Fruit fly (Drosophila melanogaster): Measurements from ENCODE around the gene CG10428.

CG10428 gene

DNA sequence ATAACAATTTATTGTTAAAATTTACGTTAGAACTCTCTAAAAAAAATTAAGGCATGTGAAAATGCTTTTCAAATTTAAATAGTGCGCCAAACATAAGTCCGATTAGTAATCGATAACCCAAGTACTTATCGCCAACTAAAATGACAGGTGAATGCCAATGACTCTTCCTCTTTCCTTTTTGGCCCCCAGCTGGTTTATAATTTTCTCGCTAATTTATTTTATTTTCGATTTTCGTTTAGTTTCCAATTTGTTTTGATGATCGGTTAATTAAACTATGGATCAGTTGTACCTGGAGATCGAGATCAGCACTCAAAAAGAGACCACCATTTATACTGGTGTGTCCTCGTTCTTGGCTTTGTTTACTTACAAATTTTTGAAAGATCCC, at the start of gene CG10428:
Gene CG10428, plus strand, starts transcription at position 161 of the 385 bp plus-strand sequence.
- TF ChIP-seq Sin3A (optimal IDR thresholded peaks at IDR 0.05), result no peak
- TF ChIP-seq Myc (optimal IDR thresholded peaks at IDR 0.05), result no peak
- TF ChIP-seq h (optimal IDR thresholded peaks at IDR 0.05), result no peak

DNA sequence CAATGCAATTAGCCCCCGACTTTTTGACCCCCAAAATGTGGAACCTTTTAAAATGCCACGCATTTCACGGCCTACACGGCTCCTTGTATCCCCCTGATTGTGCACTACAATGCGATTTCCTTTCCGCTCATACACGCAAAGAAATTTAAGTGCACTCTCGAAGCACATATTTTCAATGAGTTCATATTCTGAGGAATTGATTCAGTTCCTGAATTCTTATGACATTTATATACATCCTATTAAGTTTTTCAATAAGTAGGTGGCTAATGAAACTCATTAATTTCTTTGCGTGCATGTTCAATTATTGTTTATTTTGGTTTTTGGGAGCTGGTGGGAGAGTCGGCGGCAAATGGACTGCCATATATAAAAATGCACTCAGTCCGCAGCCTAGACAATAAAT, 49.4 kb upstream of the CG10428 start:
- TF ChIP-seq Sin3A (optimal IDR thresholded peaks at IDR 0.05), result no peak
- no peak for TF ChIP-seq h (optimal IDR thresholded peaks at IDR 0.05)
- no peak for TF ChIP-seq psq (optimal IDR thresholded peaks at IDR 0.05)
- no peak for TF ChIP-seq ttk (optimal IDR thresholded peaks at IDR 0.05)
- TF ChIP-seq Myc (optimal IDR thresholded peaks at IDR 0.05), result no peak
- no peak for TF ChIP-seq insv (optimal IDR thresholded peaks at IDR 0.05)

- TF ChIP-seq insv (optimal IDR thresholded peaks at IDR 0.05), result no peak
- TF ChIP-seq Sin3A (optimal IDR thresholded peaks at IDR 0.05), result no peak
- no peak for TF ChIP-seq psq (optimal IDR thresholded peaks at IDR 0.05)
- TF ChIP-seq Myc (optimal IDR thresholded peaks at IDR 0.05), result no peak
- TF ChIP-seq ttk (optimal IDR thresholded peaks at IDR 0.05), result no peak
- TF ChIP-seq h (optimal IDR thresholded peaks at IDR 0.05), result no peak
Observed at dm6 chr2L:18899862-18900261, 48.8 kb upstream of the CG10428 start.

- no peak for TF ChIP-seq h (optimal IDR thresholded peaks at IDR 0.05)
- TF ChIP-seq insv (optimal IDR thresholded peaks at IDR 0.05), result no peak
- TF ChIP-seq psq (optimal IDR thresholded peaks at IDR 0.05), result no peak
- TF ChIP-seq Myc (optimal IDR thresholded peaks at IDR 0.05), result no peak
- no peak for TF ChIP-seq Sin3A (optimal IDR thresholded peaks at IDR 0.05)
- no peak for TF ChIP-seq ttk (optimal IDR thresholded peaks at IDR 0.05)
Observed at dm6 chr2L:18900976-18901375, 47.7 kb upstream of the CG10428 start.

DNA sequence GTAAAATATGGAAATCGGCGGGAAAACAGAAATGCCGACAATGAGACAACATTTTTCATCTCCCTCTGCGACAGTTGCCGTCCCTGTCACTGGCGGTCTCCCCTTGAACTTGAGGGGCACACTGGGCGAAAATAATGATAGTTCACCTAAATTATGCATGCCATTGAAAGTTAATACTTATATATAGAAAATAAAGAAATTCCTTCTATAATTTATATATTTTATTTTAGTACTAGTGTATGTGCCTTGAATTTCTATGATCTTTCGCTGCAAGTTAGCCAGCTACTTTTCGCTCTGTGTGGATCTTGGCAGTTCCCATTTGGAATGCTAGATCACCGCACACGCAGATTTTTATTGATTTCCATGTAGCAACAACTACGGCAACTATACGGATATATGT, 42.1 kb upstream of the CG10428 start:
- TF ChIP-seq ttk (optimal IDR thresholded peaks at IDR 0.05) (no peak), Sin3A (optimal IDR thresholded peaks at IDR 0.05) (no peak), psq (optimal IDR thresholded peaks at IDR 0.05) (no peak), insv (optimal IDR thresholded peaks at IDR 0.05) (no peak), Myc (optimal IDR thresholded peaks at IDR 0.05) (no peak)

- TF ChIP-seq Myc (optimal IDR thresholded peaks at IDR 0.05), result no peak
- no peak for TF ChIP-seq ttk (optimal IDR thresholded peaks at IDR 0.05)
- no peak for TF ChIP-seq Sin3A (optimal IDR thresholded peaks at IDR 0.05)
- TF ChIP-seq psq (optimal IDR thresholded peaks at IDR 0.05), result no peak
- TF ChIP-seq h (optimal IDR thresholded peaks at IDR 0.05), result no peak
- no peak for TF ChIP-seq insv (optimal IDR thresholded peaks at IDR 0.05)
Observed at dm6 chr2L:18907491-18907890, 41.2 kb upstream of the CG10428 start.

DNA sequence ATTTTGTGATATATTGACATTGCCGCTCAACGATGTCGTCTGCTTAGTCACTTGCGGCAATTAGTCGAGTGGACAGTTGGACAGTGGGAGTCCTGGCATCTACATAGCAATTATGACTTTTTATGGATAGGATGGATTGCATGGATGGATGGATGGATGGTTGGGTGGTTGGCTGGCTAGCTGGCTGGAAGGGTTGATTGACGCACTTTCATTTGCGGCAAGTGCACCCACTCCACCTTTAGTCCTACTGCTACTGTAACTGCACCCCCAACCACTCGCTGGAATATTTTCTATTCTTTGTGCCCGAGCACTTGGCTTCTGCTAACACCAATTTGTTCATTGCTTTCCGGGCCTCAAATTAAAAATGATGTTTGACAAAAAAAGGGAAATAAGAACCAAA, 33.9 kb upstream of the CG10428 start:
- no peak for TF ChIP-seq h (optimal IDR thresholded peaks at IDR 0.05)
- TF ChIP-seq Sin3A (optimal IDR thresholded peaks at IDR 0.05), result no peak
- TF ChIP-seq ttk (optimal IDR thresholded peaks at IDR 0.05), result no peak
- no peak for TF ChIP-seq Myc (optimal IDR thresholded peaks at IDR 0.05)
- TF ChIP-seq insv (optimal IDR thresholded peaks at IDR 0.05), result no peak
- no peak for TF ChIP-seq psq (optimal IDR thresholded peaks at IDR 0.05)

DNA sequence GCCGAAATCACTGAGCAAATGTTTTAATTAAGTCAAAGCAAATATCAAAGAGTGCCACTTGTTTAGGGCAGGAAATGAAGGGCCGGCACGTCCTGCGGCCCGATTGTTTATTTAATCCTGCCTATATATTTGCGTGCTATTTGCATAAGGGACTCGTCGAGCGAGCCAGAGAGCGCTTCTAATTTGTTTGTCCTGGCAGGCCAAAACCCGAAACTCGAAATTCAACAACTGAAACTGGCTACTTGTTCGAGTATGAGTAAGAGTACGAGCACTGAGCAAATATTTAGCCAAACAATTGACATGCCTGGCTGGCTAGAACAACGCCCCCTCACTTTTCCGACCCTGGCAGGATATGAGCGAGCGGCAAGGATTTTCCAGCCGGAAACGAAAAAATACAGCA, 31.1 kb upstream of the CG10428 start:
- no peak for TF ChIP-seq Myc (optimal IDR thresholded peaks at IDR 0.05)
- no peak for TF ChIP-seq Sin3A (optimal IDR thresholded peaks at IDR 0.05)
- TF ChIP-seq insv (optimal IDR thresholded peaks at IDR 0.05), result no peak
- TF ChIP-seq psq (optimal IDR thresholded peaks at IDR 0.05), result no peak
- TF ChIP-seq ttk (optimal IDR thresholded peaks at IDR 0.05), result no peak
- no peak for TF ChIP-seq h (optimal IDR thresholded peaks at IDR 0.05)

DNA sequence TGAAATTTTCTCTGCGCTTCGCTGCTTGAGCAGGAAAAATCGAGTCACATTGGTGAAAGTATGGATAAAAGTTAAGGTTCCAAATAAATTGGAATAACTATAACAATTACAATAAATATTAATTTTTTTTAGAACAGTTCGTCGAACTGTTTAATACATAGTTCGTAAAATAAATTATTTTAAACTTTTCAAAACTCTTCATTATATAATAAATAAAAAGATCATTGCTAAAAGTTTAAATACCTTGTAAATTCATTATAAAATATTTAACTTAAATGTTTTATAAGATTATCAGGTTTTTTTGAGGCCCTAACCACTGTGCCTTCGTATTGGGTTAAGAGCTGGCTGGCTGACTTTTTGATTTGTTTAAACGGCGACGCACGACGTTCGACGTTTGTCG, 29.2 kb upstream of the CG10428 start:
- TF ChIP-seq Myc (optimal IDR thresholded peaks at IDR 0.05) (no peak), Sin3A (optimal IDR thresholded peaks at IDR 0.05) (no peak), psq (optimal IDR thresholded peaks at IDR 0.05) (no peak), insv (optimal IDR thresholded peaks at IDR 0.05) (no peak), ttk (optimal IDR thresholded peaks at IDR 0.05) (no peak), h (optimal IDR thresholded peaks at IDR 0.05) (no peak)

DNA sequence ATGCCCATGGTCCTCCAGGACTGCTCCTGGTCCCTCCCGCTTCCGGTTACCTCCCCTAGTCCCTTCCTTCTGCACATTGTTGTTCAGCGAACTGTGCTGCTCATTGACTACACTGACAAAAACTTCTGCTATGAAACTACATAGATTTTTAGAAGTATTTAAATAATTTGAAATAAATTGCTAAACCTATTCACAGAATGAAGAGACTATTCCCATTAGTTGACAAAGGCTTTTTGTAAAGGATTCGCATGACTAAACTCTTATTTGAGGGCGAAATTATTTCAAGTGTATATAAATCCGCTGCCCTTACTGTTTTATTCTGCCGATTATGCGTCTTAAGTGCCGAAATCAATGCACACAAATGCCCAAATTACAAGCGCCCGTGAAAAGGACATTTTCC, 27.4 kb upstream of the CG10428 start:
- TF ChIP-seq ttk (optimal IDR thresholded peaks at IDR 0.05), result no peak
- TF ChIP-seq psq (optimal IDR thresholded peaks at IDR 0.05), result no peak
- no peak for TF ChIP-seq insv (optimal IDR thresholded peaks at IDR 0.05)
- no peak for TF ChIP-seq h (optimal IDR thresholded peaks at IDR 0.05)
- TF ChIP-seq Sin3A (optimal IDR thresholded peaks at IDR 0.05), result no peak
- TF ChIP-seq Myc (optimal IDR thresholded peaks at IDR 0.05), result no peak

- TF ChIP-seq psq (optimal IDR thresholded peaks at IDR 0.05) (no peak), Myc (optimal IDR thresholded peaks at IDR 0.05) (no peak)
Observed at dm6 chr2L:18924642-18925244, 23.9 kb upstream of the CG10428 start.

DNA sequence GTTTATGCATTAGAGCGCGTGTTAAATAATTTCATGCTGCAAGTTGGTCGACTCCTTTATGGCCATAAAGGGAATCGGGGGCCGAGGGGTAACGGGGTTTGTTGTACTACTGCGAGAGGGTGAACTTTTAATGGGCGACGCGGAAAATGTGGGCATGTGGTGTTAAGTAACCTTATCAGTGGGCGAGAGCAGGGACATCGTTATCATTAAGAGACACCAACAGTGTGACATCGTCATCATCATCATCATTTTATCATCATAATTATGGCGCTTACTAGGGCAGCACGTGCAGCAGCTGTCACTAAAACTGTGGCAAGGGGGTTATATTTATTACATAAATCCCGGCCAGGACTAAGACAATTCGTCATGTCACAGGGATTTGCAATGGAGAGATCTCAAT, 23.3 kb upstream of the CG10428 start:
- no peak for TF ChIP-seq Myc (optimal IDR thresholded peaks at IDR 0.05)
- TF ChIP-seq insv (optimal IDR thresholded peaks at IDR 0.05), result no peak
- no peak for TF ChIP-seq h (optimal IDR thresholded peaks at IDR 0.05)

DNA sequence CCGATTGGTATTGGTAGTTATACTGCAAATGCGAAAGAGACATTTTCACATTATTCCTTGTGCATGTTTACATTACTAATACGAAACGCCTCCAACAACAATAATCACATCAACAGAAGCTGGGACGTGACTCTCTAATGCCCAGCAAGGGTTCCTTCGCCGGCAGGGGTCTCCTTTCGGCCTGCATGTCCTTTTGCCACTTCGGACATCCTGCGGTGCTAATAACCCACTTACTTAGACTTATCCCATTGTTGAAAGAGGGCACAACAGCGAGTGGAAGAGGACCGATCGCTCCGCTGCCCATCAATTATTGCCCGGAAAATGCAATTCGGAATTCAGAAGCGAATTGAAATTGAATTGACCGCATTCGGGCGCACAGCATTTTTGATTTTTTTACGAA, 22.7 kb upstream of the CG10428 start:
- TF ChIP-seq Sin3A (optimal IDR thresholded peaks at IDR 0.05), result no peak
- TF ChIP-seq psq (optimal IDR thresholded peaks at IDR 0.05), result no peak
- TF ChIP-seq Myc (optimal IDR thresholded peaks at IDR 0.05), result no peak
- TF ChIP-seq h (optimal IDR thresholded peaks at IDR 0.05), result no peak
- TF ChIP-seq insv (optimal IDR thresholded peaks at IDR 0.05), result no peak
- TF ChIP-seq ttk (optimal IDR thresholded peaks at IDR 0.05), result no peak

- TF ChIP-seq Sin3A (optimal IDR thresholded peaks at IDR 0.05) (no peak), insv (optimal IDR thresholded peaks at IDR 0.05) (no peak), Myc (optimal IDR thresholded peaks at IDR 0.05) (no peak), psq (optimal IDR thresholded peaks at IDR 0.05) (no peak), ttk (optimal IDR thresholded peaks at IDR 0.05) (no peak), h (optimal IDR thresholded peaks at IDR 0.05) (no peak)
Observed at dm6 chr2L:18927891-18928290, 20.8 kb upstream of the CG10428 start.
